Fruit fly (Drosophila melanogaster) whole organism, embryonic: ENCODE results near the gene CG32564.

ENCODE experiments used
- BtbVII ChIP-seq: fragments of 200-800 bp; sonication (Bioruptor generic); optimal IDR thresholded peaks from 3 replicates; lab custom pipeline; 2017; ENCODE audit warnings: missing biosample characterization, mild to moderate bottlenecking, missing genetic modification characterization
- CG1024 ChIP-seq: fragments of 200-800 bp; sonication (Bioruptor generic); IDR thresholded peaks from 2 replicates; pipeline ENCODE4 v1.3.6; 2022; ENCODE audit warnings: missing biosample characterization, missing genetic modification characterization
- CG10565 ChIP-seq: fragments of 200-800 bp; sonication (Bioruptor generic); optimal IDR thresholded peaks from 3 replicates; lab custom pipeline; 2016; ENCODE audit warnings: missing biosample characterization, mild to moderate bottlenecking, missing genetic modification characterization
- CG12236 ChIP-seq: fragments of 200-800 bp; sonication (Bioruptor generic); optimal IDR thresholded peaks from 2 replicates; lab custom pipeline; 2016; ENCODE audit warnings: missing biosample characterization, missing genetic modification characterization
- CG1233 ChIP-seq: fragments of 200-800 bp; sonication (Bioruptor generic); optimal IDR thresholded peaks from 4 replicates; lab custom pipeline; 2018; ENCODE audit warnings: missing biosample characterization, mild to moderate bottlenecking, missing genetic modification characterization
- CG13123 ChIP-seq: fragments of 200-800 bp; sonication (Bioruptor generic); optimal IDR thresholded peaks from 2 replicates; lab custom pipeline; 2016; ENCODE audit warnings: missing biosample characterization, missing genetic modification characterization
- CG13624 ChIP-seq: fragments of 200-800 bp; sonication (Bioruptor generic); optimal IDR thresholded peaks from 2 replicates; lab custom pipeline; 2016; ENCODE audit warnings: missing biosample characterization, missing genetic modification characterization
- CG15269 ChIP-seq: fragments of 200-800 bp; sonication (Bioruptor generic); optimal IDR thresholded peaks from 2 replicates; lab custom pipeline; 2018; ENCODE audit warnings: missing biosample characterization, mild to moderate bottlenecking, missing genetic modification characterization, moderate library complexity
- CG1603 ChIP-seq: fragments of 200-800 bp; sonication (Bioruptor generic); optimal IDR thresholded peaks from 2 replicates; lab custom pipeline; 2019; ENCODE audit warnings: missing biosample characterization, mild to moderate bottlenecking, missing genetic modification characterization, moderate library complexity
- CG17361 ChIP-seq: fragments of 200-800 bp; sonication (Bioruptor generic); IDR thresholded peaks from 3 replicates; pipeline ENCODE4 v1.3.6; 2022; ENCODE audit warnings: missing biosample characterization, missing genetic modification characterization
- CG17612 ChIP-seq: fragments of 200-800 bp; sonication (Bioruptor generic); IDR thresholded peaks from 2 replicates; pipeline ENCODE4 v1.3.6; 2022; ENCODE audit warnings: missing biosample characterization, missing genetic modification characterization
- CG1792 ChIP-seq: fragments of 200-800 bp; sonication (Bioruptor generic); optimal IDR thresholded peaks from 2 replicates; lab custom pipeline; 2016; ENCODE audit warnings: missing biosample characterization, missing genetic modification characterization
- CG18599 ChIP-seq: fragments of 200-800 bp; sonication (Bioruptor generic); optimal IDR thresholded peaks from 3 replicates; lab custom pipeline; 2017; ENCODE audit warnings: missing biosample characterization, missing genetic modification characterization, mild to moderate bottlenecking, moderate library complexity, missing genetic modification reagents
- CG30431 ChIP-seq: fragments of 200-800 bp; sonication (Bioruptor generic); optimal IDR thresholded peaks from 2 replicates; lab custom pipeline; 2017; ENCODE audit warnings: missing biosample characterization, missing genetic modification characterization
- CG34224 ChIP-seq: fragments of 200-800 bp; sonication (Bioruptor generic); IDR thresholded peaks from 3 replicates; pipeline ENCODE4 v1.3.6; 2022; ENCODE audit warnings: missing biosample characterization, missing genetic modification characterization; ENCODE audit not compliant: partially characterized antibody
- CG42726 ChIP-seq: fragments of 200-800 bp; sonication (Bioruptor generic); IDR thresholded peaks from 2 replicates; pipeline ENCODE4 v1.3.6; 2022; ENCODE audit warnings: missing biosample characterization, missing genetic modification characterization; ENCODE audit not compliant: partially characterized antibody
- CG5953 ChIP-seq: fragments of 200-800 bp; sonication (Bioruptor generic); IDR thresholded peaks from 2 replicates; pipeline ENCODE4 v1.3.6; 2022; ENCODE audit warnings: missing biosample characterization, missing genetic modification characterization
- CG6254 ChIP-seq: fragments of 200-800 bp; sonication (Bioruptor generic); optimal IDR thresholded peaks from 3 replicates; lab custom pipeline; 2017; ENCODE audit warnings: mild to moderate bottlenecking, missing biosample characterization, missing genetic modification reagents, missing genetic modification characterization
- CG6683 ChIP-seq: fragments of 200-800 bp; sonication (Bioruptor generic); optimal IDR thresholded peaks from 2 replicates; lab custom pipeline; 2017; ENCODE audit warnings: missing biosample characterization, mild to moderate bottlenecking, missing genetic modification characterization, missing genetic modification reagents
- CG9215 ChIP-seq: fragments of 200-800 bp; sonication (Bioruptor generic); IDR thresholded peaks from 2 replicates; pipeline ENCODE4 v1.3.6; 2022; ENCODE audit warnings: missing biosample characterization, missing genetic modification characterization
- CkIIα-i1 ChIP-seq: fragments of 200-800 bp; sonication (Bioruptor generic); IDR thresholded peaks from 2 replicates; pipeline ENCODE4 v1.3.6; 2022; ENCODE audit warnings: missing biosample characterization, missing genetic modification characterization
- Dip2 ChIP-seq: fragments of 200-800 bp; sonication (Bioruptor generic); IDR thresholded peaks from 2 replicates; pipeline ENCODE4 v1.3.6; 2022; ENCODE audit warnings: missing biosample characterization, missing genetic modification characterization
- Kr ChIP-seq: fragments of 200-800 bp; sonication (Bioruptor generic); optimal IDR thresholded peaks from 2 replicates; lab custom pipeline; 2017; ENCODE audit warnings: missing biosample characterization, mild to moderate bottlenecking, missing genetic modification characterization
- Lpt ChIP-seq: fragments of >200 bp; optimal IDR thresholded peaks from 2 replicates; lab custom pipeline; 2018; ENCODE audit warnings: missing biosample characterization, missing genetic modification characterization
- Nf-YB ChIP-seq: fragments of 200-800 bp; sonication (Bioruptor generic); optimal IDR thresholded peaks from 3 replicates; lab custom pipeline; 2019; ENCODE audit warnings: missing biosample characterization, mild to moderate bottlenecking, missing genetic modification characterization, moderate library complexity
- Six4 ChIP-seq: fragments of 200-800 bp; sonication (Bioruptor generic); optimal IDR thresholded peaks from 2 replicates; lab custom pipeline; 2016; ENCODE audit warnings: missing biosample characterization, missing genetic modification characterization
- Sry-δ ChIP-seq: fragments of 200-800 bp; sonication (Bioruptor generic); optimal IDR thresholded peaks from 2 replicates; lab custom pipeline; 2016; ENCODE audit warnings: missing biosample characterization, missing genetic modification characterization
- Trl ChIP-seq, 3 experiments: fragments of >200 bp in 2 of 3; fragments of 200-800 bp in 1 of 3; sonication (Bioruptor generic) in 1 of 3; optimal IDR thresholded peaks; 2 replicates in 1 of 3; 3 replicates in 2 of 3; lab custom pipeline; 2016 to 2017; ENCODE audit warnings: missing biosample characterization in 1 of 3, missing genetic modification characterization in 1 of 3
- YL-1 ChIP-seq: fragments of 200-800 bp; sonication (Bioruptor generic); optimal IDR thresholded peaks from 3 replicates; lab custom pipeline; 2017; ENCODE audit warnings: missing biosample characterization, mild to moderate bottlenecking, missing genetic modification characterization
- abd-A ChIP-seq: fragments of 200-800 bp; sonication (Bioruptor generic); optimal IDR thresholded peaks from 3 replicates; lab custom pipeline; 2019; ENCODE audit warnings: missing biosample characterization, mild to moderate bottlenecking, missing genetic modification characterization, moderate library complexity
- aop ChIP-seq: fragments of 200-800 bp; sonication (Bioruptor generic); IDR thresholded peaks from 2 replicates; pipeline ENCODE4 v1.3.6; 2022; ENCODE audit warnings: missing biosample characterization, missing genetic modification characterization
- ash1 ChIP-seq: fragments of 200-800 bp; sonication (Bioruptor generic); optimal IDR thresholded peaks from 2 replicates; lab custom pipeline; 2018; ENCODE audit warnings: missing biosample characterization, mild to moderate bottlenecking, missing genetic modification characterization
- cas ChIP-seq: fragments of 200-800 bp; sonication (Bioruptor generic); IDR thresholded peaks from 2 replicates; pipeline ENCODE4 v1.3.6; 2022; ENCODE audit warnings: missing biosample characterization, missing genetic modification characterization
- fd64A ChIP-seq: fragments of 200-800 bp; sonication (Bioruptor generic); optimal IDR thresholded peaks from 3 replicates; lab custom pipeline; 2018; ENCODE audit warnings: missing biosample characterization, mild to moderate bottlenecking, missing genetic modification characterization
- fru ChIP-seq: fragments of >200 bp; optimal IDR thresholded peaks from 2 replicates; lab custom pipeline; 2017
- ftz-f1 ChIP-seq: fragments of 200-800 bp; sonication (Bioruptor generic); optimal IDR thresholded peaks from 2 replicates; lab custom pipeline; 2016; ENCODE audit warnings: missing biosample characterization, missing genetic modification characterization
- gsb-n ChIP-seq: fragments of 200-800 bp; sonication (Bioruptor generic); optimal IDR thresholded peaks from 3 replicates; lab custom pipeline; 2018; ENCODE audit warnings: missing biosample characterization, mild to moderate bottlenecking, missing genetic modification characterization
- jumu ChIP-seq: fragments of 200-800 bp; sonication (Bioruptor generic); optimal IDR thresholded peaks from 3 replicates; lab custom pipeline; 2016; ENCODE audit warnings: missing biosample characterization, missing genetic modification characterization
- ken ChIP-seq: fragments of 200-800 bp; sonication (Bioruptor generic); IDR thresholded peaks from 3 replicates; pipeline ENCODE4 v1.3.6; 2022; ENCODE audit warnings: missing biosample characterization, missing genetic modification characterization
- lbe ChIP-seq: fragments of 200-800 bp; sonication (Bioruptor generic); optimal IDR thresholded peaks from 2 replicates; lab custom pipeline; 2016; ENCODE audit warnings: missing biosample characterization, mild to moderate bottlenecking, missing genetic modification characterization
- mld ChIP-seq: fragments of 200-800 bp; sonication (Bioruptor generic); IDR thresholded peaks from 3 replicates; pipeline ENCODE4 v1.3.6; 2022; ENCODE audit warnings: missing biosample characterization, missing genetic modification characterization; ENCODE audit not compliant: partially characterized antibody
- nom ChIP-seq: fragments of 200-800 bp; sonication (Bioruptor generic); optimal IDR thresholded peaks from 2 replicates; lab custom pipeline; 2017; ENCODE audit warnings: missing biosample characterization, missing genetic modification characterization, mild to moderate bottlenecking, moderate library complexity, missing genetic modification reagents
- pan ChIP-seq, 4 experiments: fragments of >200 bp in 3 of 4; fragments of 200-800 bp in 1 of 4; sonication (Bioruptor generic) in 1 of 4; optimal IDR thresholded peaks in 3 of 4; IDR thresholded peaks in 1 of 4; 2 replicates each; pipeline versions ENCODE4 v1.3.6 to Lab custom; 2017 to 2022; ENCODE audit warnings: missing biosample characterization in 2 of 4, missing genetic modification characterization in 2 of 4, mixed read lengths in 1 of 4
- row ChIP-seq: fragments of 200-800 bp; sonication (Bioruptor generic); IDR thresholded peaks from 3 replicates; pipeline ENCODE4 v1.3.6; 2022; ENCODE audit warnings: missing biosample characterization, missing genetic modification characterization
- sens ChIP-seq: fragments of 200-800 bp; sonication (Bioruptor generic); peaks from one replicate; lab custom pipeline; 2016; ENCODE audit warnings: missing biosample characterization, missing genetic modification characterization
- sna ChIP-seq: fragments of 200-800 bp; sonication (Bioruptor generic); IDR thresholded peaks from 2 replicates; pipeline ENCODE4 v1.3.6; 2022; ENCODE audit warnings: missing biosample characterization, missing genetic modification characterization; ENCODE audit not compliant: partially characterized antibody
- tio ChIP-seq: fragments of 200-800 bp; sonication (Bioruptor generic); optimal IDR thresholded peaks from 2 replicates; lab custom pipeline; 2017; ENCODE audit warnings: missing biosample characterization, missing genetic modification characterization, inconsistent platforms
- trem ChIP-seq: fragments of 200-800 bp; optimal IDR thresholded peaks from 3 replicates; lab custom pipeline; 2019; ENCODE audit warnings: missing biosample characterization, mild to moderate bottlenecking, missing genetic modification characterization, moderate library complexity
- tup ChIP-seq: fragments of 200-800 bp; sonication (Bioruptor generic); optimal IDR thresholded peaks from 2 replicates; lab custom pipeline; 2016; ENCODE audit warnings: missing biosample characterization, mild to moderate bottlenecking, missing genetic modification characterization, moderate library complexity
- yki ChIP-seq: fragments of >200 bp; optimal IDR thresholded peaks from 3 replicates; lab custom pipeline; 2018

The CG32564 gene

dm6 chrX:17175558-17176189 is 30.5 kb upstream of the CG32564 start (continued):
- TF ChIP-seq Nf-YB (GFP tag; lab: Kevin White, UChicago) (peak; percentile 41), CG42726 (GFP tag; lab: Robert Waterston, UW) (peak; percentile 58; the same call in 1 of the 2 replicates), Trl (optimal IDR thresholded peaks at IDR 0.05; lab: Kevin White, UChicago) (no peak), Trl (GFP tag; optimal IDR thresholded peaks at IDR 0.05; lab: Kevin White, UChicago) (no peak), CG6254 (GFP tag; lab: Kevin White, UChicago) (no peak), Sry-δ (no peak), CkIIα-i1 (GFP tag; lab: Robert Waterston, UW) (no peak), CG17361 (no peak), tio (GFP tag; lab: Kevin White, UChicago) (no peak), CG12236 (no peak), CG15269 (tag; lab: Kevin White, UChicago) (no peak), lbe (no peak), pan (optimal IDR thresholded peaks at IDR 0.05; lab: Kevin White, UChicago) (no peak), pan (GFP tag; optimal IDR thresholded peaks at IDR 0.05 in 1 of 2, IDR thresholded peaks at IDR 0.05 in 1 of 2) (peak in 1 of 2 experiments; percentile 32), CG17612 (GFP tag; lab: Robert Waterston, UW) (no peak), trem (tag; lab: Kevin White, UChicago) (no peak), CG10565 (no peak), ken (GFP tag; lab: Robert Waterston, UW) (no peak), ftz-f1 (GFP tag; lab: Kevin White, UChicago) (no peak), sna (GFP tag; lab: Robert Waterston, UW) (no peak), row (GFP tag; lab: Robert Waterston, UW) (0 out of 3 replicates have a peak, but pooled peaks have one; percentile 13), jumu (GFP tag; lab: Kevin White, UChicago) (no peak), CG1233 (no peak), yki (lab: Kevin White, UChicago) (no peak), tup (no peak), CG5953 (GFP tag; lab: Robert Waterston, UW) (no peak), CG30431 (GFP tag; lab: Kevin White, UChicago) (no peak), fd64A (GFP tag; lab: Kevin White, UChicago) (no peak), Dip2 (GFP tag; lab: Robert Waterston, UW) (peak; percentile 53; the same call in 1 of the 2 replicates), CG34224 (GFP tag; lab: Robert Waterston, UW) (no peak), CG1603 (tag; lab: Kevin White, UChicago) (peak; percentile 52), fru (lab: Kevin White, UChicago) (no peak), CG6683 (GFP tag; lab: Kevin White, UChicago) (no peak), cas (GFP tag; lab: Robert Waterston, UW) (no peak), nom (GFP tag; lab: Kevin White, UChicago) (no peak), abd-A (tag; lab: Kevin White, UChicago) (no peak), CG13123 (GFP tag; lab: Kevin White, UChicago) (no peak), gsb-n (tag; lab: Kevin White, UChicago) (no peak), CG1024 (GFP tag; lab: Robert Waterston, UW) (no peak), YL-1 (GFP tag; lab: Kevin White, UChicago) (no peak), Lpt (GFP tag; lab: Kevin White, UChicago) (no peak), CG13624 (GFP tag; lab: Kevin White, UChicago) (no peak), aop (GFP tag; lab: Robert Waterston, UW) (no peak), mld (GFP tag; lab: Robert Waterston, UW) (no peak), Kr (GFP tag; lab: Kevin White, UChicago) (no peak), CG18599 (GFP tag; lab: Kevin White, UChicago) (no peak), ash1 (GFP tag; lab: Kevin White, UChicago) (peak; percentile 15), BtbVII (GFP tag; lab: Kevin White, UChicago) (no peak), sens (GFP tag; lab: Kevin White, UChicago) (peak; percentile 78), Six4 (GFP tag; lab: Kevin White, UChicago) (no peak), CG9215 (no peak), CG1792 (GFP tag; lab: Kevin White, UChicago) (no peak)
